Worm (Caenorhabditis elegans) whole organism, mixed stage, embryonic: ENCODE measurements around the gene Y26G10.5.

Experiments
- M03D4.4 ChIP-seq: sonication (generic microtip); optimal IDR thresholded peaks from 2 replicates; lab custom pipeline; 2017; ENCODE audit warnings: mild to moderate bottlenecking, missing genetic modification characterization, missing compliant biosample characterization
- bed-3 ChIP-seq: fragments of 200-800 bp; sonication (Bioruptor generic); optimal IDR thresholded peaks from 3 replicates; lab custom pipeline; 2018; ENCODE audit warnings: mild to moderate bottlenecking, missing genetic modification characterization, moderate library complexity, missing compliant biosample characterization
- blmp-1 ChIP-seq: fragments of 150-350 bp; optimal IDR thresholded peaks from 2 replicates; lab custom pipeline; 2014; ENCODE audit warnings: missing biosample characterization, missing genetic modification characterization
- ceh-39 ChIP-seq: fragments of 150-350 bp; optimal IDR thresholded peaks from 2 replicates; lab custom pipeline; 2014; ENCODE audit warnings: missing biosample characterization, missing genetic modification characterization
- ceh-43 ChIP-seq: fragments of 200-800 bp; sonication (Bioruptor generic); optimal IDR thresholded peaks from 2 replicates; lab custom pipeline; 2018; ENCODE audit warnings: mild to moderate bottlenecking, missing genetic modification characterization, moderate library complexity, missing compliant biosample characterization
- ceh-83 ChIP-seq: fragments of 200-800 bp; sonication (Bioruptor generic); optimal IDR thresholded peaks from 2 replicates; lab custom pipeline; 2018; ENCODE audit warnings: mild to moderate bottlenecking, missing genetic modification characterization, missing compliant biosample characterization
- ces-1 ChIP-seq: fragments of 150-350 bp; optimal IDR thresholded peaks from 2 replicates; lab custom pipeline; 2014; ENCODE audit warnings: missing biosample characterization, missing genetic modification reagents, missing genetic modification characterization
- drap-1 ChIP-seq: fragments of 200-800 bp; sonication (Bioruptor generic); optimal IDR thresholded peaks from 3 replicates; lab custom pipeline; 2018; ENCODE audit warnings: mild to moderate bottlenecking, missing genetic modification characterization, missing compliant biosample characterization
- elt-1 ChIP-seq: sonication (generic microtip); optimal IDR thresholded peaks from 2 replicates; lab custom pipeline; 2017; ENCODE audit warnings: missing genetic modification characterization, mild to moderate bottlenecking, missing compliant biosample characterization, antibody characterized with exemption, moderate library complexity, borderline replicate concordance; ENCODE audit not compliant: insufficient read depth
- flh-1 ChIP-seq: fragments of 200-800 bp; sonication (Bioruptor generic); optimal IDR thresholded peaks from 2 replicates; lab custom pipeline; 2018; ENCODE audit warnings: mild to moderate bottlenecking, missing genetic modification characterization, moderate library complexity, missing compliant biosample characterization
- hlh-1 ChIP-seq: fragments of 150-350 bp; optimal IDR thresholded peaks from 2 replicates; lab custom pipeline; 2014; ENCODE audit warnings: missing biosample characterization, missing genetic modification reagents, missing genetic modification characterization
- lin-13 ChIP-seq: fragments of 150-350 bp; optimal IDR thresholded peaks from 2 replicates; lab custom pipeline; 2014; ENCODE audit warnings: missing biosample characterization, missing genetic modification characterization
- lin-32 ChIP-seq: fragments of 200-800 bp; sonication (Bioruptor generic); optimal IDR thresholded peaks from 2 replicates; lab custom pipeline; 2018; ENCODE audit warnings: mild to moderate bottlenecking, missing genetic modification characterization, missing compliant biosample characterization
- lsy-2 ChIP-seq: fragments of 150-350 bp; optimal IDR thresholded peaks from 2 replicates; lab custom pipeline; 2014; ENCODE audit warnings: missing biosample characterization, missing genetic modification characterization
- mab-5 ChIP-seq: fragments of 150-350 bp; optimal IDR thresholded peaks from 2 replicates; lab custom pipeline; 2014; ENCODE audit warnings: missing biosample characterization, missing genetic modification characterization
- mep-1 ChIP-seq: fragments of 150-350 bp; optimal IDR thresholded peaks from 2 replicates; lab custom pipeline; 2017; ENCODE audit warnings: missing biosample characterization, missing genetic modification reagents, missing genetic modification characterization, inconsistent platforms
- mls-2 ChIP-seq: sonication (generic microtip); optimal IDR thresholded peaks from 2 replicates; lab custom pipeline; 2016; ENCODE audit warnings: mild to moderate bottlenecking, missing genetic modification characterization, moderate library complexity, missing compliant biosample characterization
- nhr-237 ChIP-seq: fragments of 150-350 bp; optimal IDR thresholded peaks from 2 replicates; lab custom pipeline; 2014; ENCODE audit warnings: missing biosample characterization, missing genetic modification characterization
- nhr-76 ChIP-seq: sonication (generic microtip); optimal IDR thresholded peaks from 2 replicates; lab custom pipeline; 2017; ENCODE audit warnings: missing biosample characterization, missing genetic modification characterization
- pha-4 ChIP-seq: fragments of 150-350 bp; optimal IDR thresholded peaks from 2 replicates; lab custom pipeline; 2018; ENCODE audit warnings: missing biosample characterization, missing genetic modification reagents, missing genetic modification characterization
- sem-2 ChIP-seq: fragments of 200-800 bp; sonication (Bioruptor generic); optimal IDR thresholded peaks from 2 replicates; lab custom pipeline; 2018; ENCODE audit warnings: mild to moderate bottlenecking, missing genetic modification characterization, missing compliant biosample characterization
- snpc-4 ChIP-seq: fragments of 150-350 bp; optimal IDR thresholded peaks from 2 replicates; lab custom pipeline; 2014; ENCODE audit warnings: missing biosample characterization, missing genetic modification characterization
- sptf-1 ChIP-seq: sonication (generic microtip); optimal IDR thresholded peaks from 2 replicates; lab custom pipeline; 2017; ENCODE audit warnings: mild to moderate bottlenecking, missing genetic modification characterization, moderate library complexity, missing compliant biosample characterization
- tbx-8 ChIP-seq: fragments of 200-800 bp; sonication (Bioruptor generic); optimal IDR thresholded peaks from 2 replicates; lab custom pipeline; 2018; ENCODE audit warnings: mild to moderate bottlenecking, missing genetic modification characterization, moderate library complexity, missing compliant biosample characterization
- unc-120 ChIP-seq: sonication (generic microtip); optimal IDR thresholded peaks from 2 replicates; lab custom pipeline; 2017; ENCODE audit warnings: missing genetic modification characterization, missing compliant biosample characterization; ENCODE audit not compliant: poor library complexity, severe bottlenecking
- unc-39 ChIP-seq: fragments of 150-350 bp; optimal IDR thresholded peaks from 2 replicates; lab custom pipeline; 2014; ENCODE audit warnings: missing biosample characterization, missing genetic modification characterization
- unc-62 ChIP-seq: fragments of 150-350 bp; optimal IDR thresholded peaks from 2 replicates; lab custom pipeline; 2014; ENCODE audit warnings: missing biosample characterization, missing genetic modification reagents, missing genetic modification characterization
- zip-8 ChIP-seq: fragments of 150-350 bp; optimal IDR thresholded peaks from 2 replicates; lab custom pipeline; 2014; ENCODE audit warnings: missing biosample characterization, missing genetic modification characterization
- ztf-11 ChIP-seq: fragments of 150-350 bp; optimal IDR thresholded peaks from 2 replicates; lab custom pipeline; 2014; ENCODE audit warnings: missing biosample characterization, missing genetic modification characterization

Y26G10.5 gene

ce11 chrV:17699097-17699496 is 1.5 kb downstream of the Y26G10.5 start, which contains the start of gene Y26G10.4:
Y26G10.4 (minus strand) TSS chrV:17699197.
- TF ChIP-seq lin-32 (GFP tag; lab: Kevin White, UChicago) (no peak), elt-1 (no peak), drap-1 (GFP tag; lab: Kevin White, UChicago) (no peak), mls-2 (tag; lab: Kevin White, UChicago) (no peak), lsy-2 (tag; lab: Kevin White, UChicago) (no peak), ceh-39 (tag; lab: Kevin White, UChicago) (no peak), hlh-1 (tag; lab: Kevin White, UChicago) (no peak), nhr-76 (tag; lab: Kevin White, UChicago) (no peak), unc-39 (tag; lab: Kevin White, UChicago) (no peak), M03D4.4 (tag; lab: Kevin White, UChicago) (no peak)

- TF ChIP-seq sptf-1 (tag; lab: Kevin White, UChicago), result no peak
- no peak for TF ChIP-seq mls-2 (tag; lab: Kevin White, UChicago)
- no peak for TF ChIP-seq sem-2 (GFP tag; lab: Kevin White, UChicago)
- TF ChIP-seq elt-1, result no peak
- TF ChIP-seq tbx-8 (GFP tag; lab: Kevin White, UChicago), result no peak
- TF ChIP-seq flh-1 (GFP tag; lab: Kevin White, UChicago), result no peak
- TF ChIP-seq M03D4.4 (tag; lab: Kevin White, UChicago), result no peak
- no peak for TF ChIP-seq mep-1
- TF ChIP-seq nhr-237 (tag; lab: Kevin White, UChicago), result no peak
- TF ChIP-seq unc-62 (GFP tag; lab: Kevin White, UChicago), result no peak
- no peak for TF ChIP-seq ztf-11 (tag; lab: Kevin White, UChicago)
- no peak for TF ChIP-seq lin-13 (tag; lab: Kevin White, UChicago)
- TF ChIP-seq ceh-43 (GFP tag; lab: Kevin White, UChicago), result no peak
- TF ChIP-seq ceh-83 (GFP tag; lab: Kevin White, UChicago), result no peak
- no peak for TF ChIP-seq unc-39 (tag; lab: Kevin White, UChicago)
- TF ChIP-seq mab-5 (tag; lab: Kevin White, UChicago), result no peak
- no peak for TF ChIP-seq ces-1 (GFP tag; lab: Kevin White, UChicago)
- no peak for TF ChIP-seq snpc-4 (tag; lab: Kevin White, UChicago)
Observed at ce11 chrV:17696753-17697152, 3.9 kb downstream of the Y26G10.5 start, which contains the start of gene spp-29. spp-29 (minus strand) TSS chrV:17696853.

ce11 chrV:17695802-17696201 is 4.8 kb downstream of the Y26G10.5 start, which contains the start of gene Y26G10.1:
Y26G10.1 (minus strand) TSS chrV:17695902.
- TF ChIP-seq zip-8 (tag; lab: Kevin White, UChicago), result no peak
- TF ChIP-seq blmp-1, result no peak

- no peak for TF ChIP-seq tbx-8 (GFP tag; lab: Kevin White, UChicago)
- TF ChIP-seq M03D4.4 (tag; lab: Kevin White, UChicago), result no peak
- no peak for TF ChIP-seq unc-39 (tag; lab: Kevin White, UChicago)
- no peak for TF ChIP-seq sem-2 (GFP tag; lab: Kevin White, UChicago)
Observed at ce11 chrV:17694260-17694659, 6.4 kb downstream of the Y26G10.5 start.

ce11 chrV:17690922-17691321 is 9.7 kb downstream of the Y26G10.5 start, which contains the start of gene F59A1.13:
F59A1.13 (minus strand) TSS chrV:17691022.
- TF ChIP-seq zip-8 (tag; lab: Kevin White, UChicago) (peak; percentile 24), unc-120 (tag; lab: Kevin White, UChicago) (no peak)

ce11 chrV:17686852-17687251 is 13.8 kb downstream of the Y26G10.5 start, which contains the start of gene F59A1.18:
F59A1.18 (minus strand) TSS chrV:17686952.
- no peak for TF ChIP-seq zip-8 (tag; lab: Kevin White, UChicago)
- TF ChIP-seq bed-3, result no peak
- TF ChIP-seq nhr-76 (tag; lab: Kevin White, UChicago), result no peak
- TF ChIP-seq nhr-237 (tag; lab: Kevin White, UChicago), result no peak
- TF ChIP-seq hlh-1 (tag; lab: Kevin White, UChicago), result no peak
- no peak for TF ChIP-seq pha-4 (tag; lab: Kevin White, UChicago)
- TF ChIP-seq lsy-2 (tag; lab: Kevin White, UChicago), result no peak
- TF ChIP-seq drap-1 (GFP tag; lab: Kevin White, UChicago), result no peak
- TF ChIP-seq lin-32 (GFP tag; lab: Kevin White, UChicago), result no peak
